Worm (Caenorhabditis elegans) whole organism, early embryonic: ENCODE measurements around the gene R07E5.11.

Experiments
- aly-1 ChIP-seq: sonication (generic microtip); optimal IDR thresholded peaks from 2 replicates; lab custom pipeline; 2016; ENCODE audit warnings: missing genetic modification characterization, missing compliant biosample characterization
- ama-1 ChIP-seq: fragments of 150-350 bp; optimal IDR thresholded peaks from 2 replicates; lab custom pipeline; 2014
- ceh-36 ChIP-seq: sonication (generic microtip); optimal IDR thresholded peaks from 2 replicates; lab custom pipeline; 2016; ENCODE audit warnings: missing genetic modification characterization, inconsistent platforms, missing compliant biosample characterization
- hnd-1 ChIP-seq: sonication (generic microtip); optimal IDR thresholded peaks from 2 replicates; lab custom pipeline; 2016; ENCODE audit warnings: missing genetic modification characterization, missing compliant biosample characterization
- tbx-11 ChIP-seq: fragments of 200-800 bp; sonication (Bioruptor generic); IDR thresholded peaks from 2 replicates; pipeline ENCODE4 v1.3.6; 2022; ENCODE audit warnings: missing genetic modification characterization, missing compliant biosample characterization
- tra-4 ChIP-seq: sonication (generic microtip); optimal IDR thresholded peaks from 2 replicates; lab custom pipeline; 2017; ENCODE audit warnings: missing genetic modification characterization, missing compliant biosample characterization

DNA sequence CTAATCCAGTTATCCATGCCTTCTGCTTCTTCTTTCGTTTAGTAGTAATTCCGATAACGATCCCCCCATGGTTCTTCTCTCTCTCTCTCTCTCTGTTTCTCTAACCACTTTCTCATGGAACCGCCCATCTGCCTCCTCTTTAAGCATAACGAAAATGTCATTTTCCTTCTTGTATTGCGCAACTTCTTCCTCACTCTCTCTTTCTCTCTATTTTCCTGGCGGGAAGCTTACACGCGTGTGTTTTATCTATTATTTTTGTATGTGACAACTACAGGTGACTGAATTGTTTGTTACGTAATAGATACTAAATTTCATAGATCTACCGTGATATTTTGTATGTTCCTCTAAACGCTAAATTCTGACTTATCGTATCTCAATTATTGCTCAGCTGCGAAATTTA is 24.6 kb downstream of the R07E5.11 start:
- TF ChIP-seq ceh-36 (tag; lab: Kevin White, UChicago) (no peak), tra-4 (no peak), ama-1 (lab: Kevin White, UChicago) (no peak), tbx-11 (GFP tag; lab: Robert Waterston, UW) (no peak), hnd-1 (tag; lab: Kevin White, UChicago) (no peak), aly-1 (tag; lab: Kevin White, UChicago) (no peak)
